Worm (Caenorhabditis elegans) whole organism, early embryonic: ENCODE measurements around the gene sphk-1.
A peak's percentile ranks its signal among the peaks of the same experiment; 100 is the strongest.

ENCODE experiments used
- B0310.2 ChIP-seq: sonication (generic microtip); optimal IDR thresholded peaks from 2 replicates; lab custom pipeline; 2016; ENCODE audit warnings: mild to moderate bottlenecking, missing genetic modification characterization, missing compliant biosample characterization
- F13C5.2 ChIP-seq: sonication (generic microtip); optimal IDR thresholded peaks from 2 replicates; lab custom pipeline; 2017; ENCODE audit warnings: mild to moderate bottlenecking, missing genetic modification characterization, inconsistent platforms, missing compliant biosample characterization
- aly-1 ChIP-seq: sonication (generic microtip); optimal IDR thresholded peaks from 2 replicates; lab custom pipeline; 2016; ENCODE audit warnings: missing genetic modification characterization, missing compliant biosample characterization
- ama-1 ChIP-seq: fragments of 150-350 bp; optimal IDR thresholded peaks from 2 replicates; lab custom pipeline; 2014
- ceh-13 ChIP-seq: fragments of 200-800 bp; sonication (Bioruptor generic); optimal IDR thresholded peaks from 2 replicates; lab custom pipeline; 2018; ENCODE audit warnings: mild to moderate bottlenecking, missing genetic modification characterization, missing compliant biosample characterization
- ceh-36 ChIP-seq: sonication (generic microtip); optimal IDR thresholded peaks from 2 replicates; lab custom pipeline; 2016; ENCODE audit warnings: missing genetic modification characterization, inconsistent platforms, missing compliant biosample characterization
- ets-7 ChIP-seq: sonication (generic microtip); optimal IDR thresholded peaks from 2 replicates; lab custom pipeline; 2016; ENCODE audit warnings: missing genotype, missing genetic modification characterization, missing compliant biosample characterization
- flt-1 ChIP-seq: fragments of 200-800 bp; sonication (Bioruptor generic); IDR thresholded peaks from 2 replicates; pipeline ENCODE4 v1.3.6; 2022; ENCODE audit warnings: missing genetic modification characterization, missing compliant biosample characterization
- hmbx-1 ChIP-seq: sonication (generic microtip); optimal IDR thresholded peaks from 2 replicates; lab custom pipeline; 2016; ENCODE audit warnings: mild to moderate bottlenecking, missing genetic modification characterization, missing compliant biosample characterization
- hmg-4 ChIP-seq: fragments of 200-800 bp; sonication (Bioruptor generic); optimal IDR thresholded peaks from 2 replicates; lab custom pipeline; 2018; ENCODE audit warnings: mild to moderate bottlenecking, missing genetic modification characterization, missing compliant biosample characterization
- hnd-1 ChIP-seq: sonication (generic microtip); optimal IDR thresholded peaks from 2 replicates; lab custom pipeline; 2016; ENCODE audit warnings: missing genetic modification characterization, missing compliant biosample characterization
- pes-1 ChIP-seq: fragments of 200-800 bp; sonication (Bioruptor generic); IDR thresholded peaks from 2 replicates; pipeline ENCODE4 v1.3.6; 2022; ENCODE audit warnings: missing genetic modification reagents, missing genetic modification characterization, missing compliant biosample characterization
- scrt-1 ChIP-seq: fragments of 200-800 bp; sonication (Bioruptor generic); IDR thresholded peaks from 2 replicates; pipeline ENCODE4 v1.3.6; 2022; ENCODE audit warnings: missing genetic modification characterization, missing compliant biosample characterization
- sea-1 ChIP-seq: fragments of 200-800 bp; sonication (Bioruptor generic); conservative IDR thresholded peaks from 2 replicates; pipeline ENCODE4 v1.3.6; 2022; ENCODE audit warnings: missing genetic modification characterization, missing compliant biosample characterization
- tbx-11 ChIP-seq: fragments of 200-800 bp; sonication (Bioruptor generic); IDR thresholded peaks from 2 replicates; pipeline ENCODE4 v1.3.6; 2022; ENCODE audit warnings: missing genetic modification characterization, missing compliant biosample characterization
- tbx-37 ChIP-seq: fragments of 200-800 bp; sonication (Bioruptor generic); conservative IDR thresholded peaks from 2 replicates; pipeline ENCODE4 v1.3.6; 2022; ENCODE audit warnings: missing genetic modification reagents, missing genetic modification characterization, missing compliant biosample characterization
- tra-4 ChIP-seq: sonication (generic microtip); optimal IDR thresholded peaks from 2 replicates; lab custom pipeline; 2017; ENCODE audit warnings: missing genetic modification characterization, missing compliant biosample characterization

Gene sphk-1

ce11 chrII:8746298-8746775 is 44.9 kb upstream of the sphk-1 start:
- TF ChIP-seq ceh-36 (no peak), aly-1 (tag; lab: Kevin White, UChicago) (no peak), pes-1 (GFP tag; lab: Robert Waterston, UW) (no peak), B0310.2 (tag; lab: Kevin White, UChicago) (no peak), hmbx-1 (tag; lab: Kevin White, UChicago) (no peak), hnd-1 (tag; lab: Kevin White, UChicago) (no peak), flt-1 (GFP tag; lab: Robert Waterston, UW) (no peak), tbx-37 (GFP tag; lab: Robert Waterston, UW) (no peak), scrt-1 (GFP tag; lab: Robert Waterston, UW) (no peak), hmg-4 (no peak), ets-7 (tag; lab: Kevin White, UChicago) (no peak), F13C5.2 (no peak)

- TF ChIP-seq hmbx-1 (tag; lab: Kevin White, UChicago) (no peak), B0310.2 (tag; lab: Kevin White, UChicago) (no peak), pes-1 (GFP tag; lab: Robert Waterston, UW) (no peak), tbx-11 (GFP tag; lab: Robert Waterston, UW) (no peak), ama-1 (no peak), flt-1 (GFP tag; lab: Robert Waterston, UW) (no peak), hnd-1 (tag; lab: Kevin White, UChicago) (no peak), aly-1 (tag; lab: Kevin White, UChicago) (no peak), F13C5.2 (no peak), hmg-4 (no peak), ets-7 (tag; lab: Kevin White, UChicago) (no peak), scrt-1 (GFP tag; lab: Robert Waterston, UW) (no peak), ceh-36 (no peak), ceh-13 (no peak), tra-4 (no peak), sea-1 (no peak)
Measured at ce11 chrII:8745449-8746297, 44.2 kb upstream of the sphk-1 start.

DNA sequence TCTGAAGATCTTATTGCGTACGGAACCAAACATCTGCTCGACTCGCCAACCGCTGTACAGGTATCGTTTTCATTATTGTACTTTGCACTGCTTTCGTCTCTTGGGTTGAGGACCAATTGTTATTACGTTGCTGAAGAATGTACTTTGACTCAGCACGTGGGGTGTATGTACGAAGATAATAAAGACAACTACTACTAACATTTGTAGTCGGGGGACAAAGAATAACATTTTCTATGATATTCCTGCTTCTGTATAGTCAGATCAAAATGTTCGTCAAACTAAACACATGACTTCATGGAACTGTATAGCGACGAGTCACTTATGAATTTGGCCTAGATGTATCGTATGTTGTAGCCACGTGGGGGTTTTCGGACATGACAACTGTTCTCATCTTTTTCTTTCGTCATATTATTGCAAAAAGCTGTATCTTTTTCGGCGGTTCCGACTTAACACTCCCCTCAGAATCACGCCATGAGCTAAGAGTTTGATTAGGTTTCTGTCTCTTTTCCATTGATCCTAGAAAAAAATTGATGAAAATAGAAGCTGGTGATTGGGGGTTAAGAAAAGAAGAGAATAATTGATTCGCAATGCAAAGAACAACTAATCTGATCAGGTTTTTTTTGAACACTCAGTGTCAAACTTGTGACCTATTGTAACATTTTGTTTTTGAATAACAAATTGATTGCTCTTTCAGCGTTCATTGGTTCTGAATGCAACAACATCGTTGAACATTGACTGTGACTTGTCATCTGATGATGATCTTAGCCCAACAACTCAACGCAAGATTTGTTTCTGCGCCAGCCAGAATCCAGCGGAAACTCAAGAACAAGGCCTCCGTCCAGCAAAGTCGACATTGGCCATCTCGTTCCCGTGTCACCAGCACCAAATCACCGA is 43.3 kb upstream of the sphk-1 start:
- no peak for TF ChIP-seq ceh-13
- TF ChIP-seq tbx-11 (GFP tag; lab: Robert Waterston, UW), result no peak
- no peak for TF ChIP-seq tra-4
- TF ChIP-seq hmg-4, result no peak
- TF ChIP-seq ceh-36, result no peak
- no peak for TF ChIP-seq tbx-37 (GFP tag; lab: Robert Waterston, UW)
- no peak for TF ChIP-seq hmbx-1 (tag; lab: Kevin White, UChicago)
- TF ChIP-seq sea-1, result no peak
- TF ChIP-seq aly-1 (tag; lab: Kevin White, UChicago), result no peak
- TF ChIP-seq ets-7 (tag; lab: Kevin White, UChicago), result no peak
- TF ChIP-seq B0310.2 (tag; lab: Kevin White, UChicago), result no peak

ce11 chrII:8743379-8744173 is 42.1 kb upstream of the sphk-1 start, which contains the start of gene mak-1:
Gene mak-1, plus strand, starts transcription at chrII:8744071.
- peak; percentile 6 for TF ChIP-seq hmg-4
- no peak for TF ChIP-seq hnd-1 (tag; lab: Kevin White, UChicago)
- TF ChIP-seq aly-1 (tag; lab: Kevin White, UChicago), result no peak
- TF ChIP-seq ceh-36, result no peak
- TF ChIP-seq tra-4, result no peak
- TF ChIP-seq F13C5.2, result no peak
- TF ChIP-seq tbx-37 (GFP tag; lab: Robert Waterston, UW), result no peak

DNA sequence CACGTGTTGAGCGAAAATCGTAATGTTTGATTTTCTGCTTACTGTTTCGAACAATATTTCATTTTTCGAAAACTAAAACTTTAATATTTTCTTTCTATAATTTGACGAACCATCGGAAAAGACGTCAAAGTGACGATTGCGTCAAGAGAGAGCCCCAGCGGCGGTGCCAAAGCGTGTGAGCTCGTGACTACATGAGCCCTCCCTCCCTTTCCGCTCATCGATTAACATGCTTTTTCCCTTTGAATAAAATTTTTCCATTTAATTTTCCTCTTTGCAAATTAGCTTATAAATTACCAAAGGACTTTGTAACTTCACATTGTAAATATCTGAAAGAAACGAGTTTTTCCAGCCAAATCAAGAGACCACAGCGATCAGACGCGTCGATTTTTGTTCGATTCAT is 41.5 kb upstream of the sphk-1 start:
- TF ChIP-seq hnd-1 (tag; lab: Kevin White, UChicago) (no peak), tbx-11 (GFP tag; lab: Robert Waterston, UW) (no peak), B0310.2 (tag; lab: Kevin White, UChicago) (no peak), sea-1 (no peak), ceh-36 (no peak), flt-1 (GFP tag; lab: Robert Waterston, UW) (no peak), ets-7 (tag; lab: Kevin White, UChicago) (no peak), tbx-37 (GFP tag; lab: Robert Waterston, UW) (no peak), hmbx-1 (tag; lab: Kevin White, UChicago) (no peak), hmg-4 (no peak), tra-4 (no peak), F13C5.2 (no peak)

DNA sequence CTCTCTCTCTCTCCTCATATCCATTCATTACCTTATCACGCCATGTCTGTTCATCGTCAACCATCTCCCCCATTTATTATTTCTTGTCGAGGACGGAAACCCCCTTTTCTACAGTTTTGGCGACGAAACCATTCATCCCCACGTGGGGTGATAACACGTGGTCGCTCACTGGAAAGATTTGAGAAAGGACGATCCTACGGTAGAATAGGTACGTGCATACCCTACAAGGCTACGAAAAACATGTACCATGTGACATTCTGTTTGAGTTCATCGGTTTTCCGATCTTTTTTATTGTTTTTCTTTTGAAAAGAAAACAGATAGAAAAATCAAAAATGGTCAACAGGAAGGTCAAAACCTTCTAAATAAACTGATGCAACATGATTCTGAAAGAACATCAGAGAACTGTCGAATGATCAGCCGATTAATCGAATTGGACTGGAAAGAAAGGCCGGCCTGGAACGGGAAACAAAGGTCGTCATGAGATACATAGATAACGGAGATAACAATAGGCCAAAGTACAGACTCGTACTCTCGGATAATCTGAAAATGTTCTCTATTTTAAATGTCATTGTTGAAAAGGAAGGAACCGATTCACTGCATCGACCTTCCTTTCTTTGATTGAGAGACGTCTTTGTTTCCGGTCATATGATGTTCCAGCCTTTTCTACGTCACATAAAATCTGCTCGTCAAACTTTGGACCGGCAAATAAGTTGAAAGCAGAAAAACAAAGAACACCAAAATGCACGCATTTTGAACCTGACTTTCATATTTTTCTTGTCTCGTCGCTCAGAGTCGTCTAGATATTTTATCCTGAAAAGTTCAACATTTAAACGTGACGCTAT is 40.8 kb upstream of the sphk-1 start:
- TF ChIP-seq ets-7 (tag; lab: Kevin White, UChicago), result no peak
- TF ChIP-seq tbx-11 (GFP tag; lab: Robert Waterston, UW), result no peak
- no peak for TF ChIP-seq hmbx-1 (tag; lab: Kevin White, UChicago)
- no peak for TF ChIP-seq scrt-1 (GFP tag; lab: Robert Waterston, UW)
- TF ChIP-seq hnd-1 (tag; lab: Kevin White, UChicago), result no peak
- TF ChIP-seq pes-1 (GFP tag; lab: Robert Waterston, UW), result no peak
- no peak for TF ChIP-seq ama-1
- no peak for TF ChIP-seq F13C5.2
- TF ChIP-seq hmg-4, result no peak
- TF ChIP-seq tra-4, result no peak
- no peak for TF ChIP-seq ceh-36
- TF ChIP-seq ceh-13, result no peak
- no peak for TF ChIP-seq B0310.2 (tag; lab: Kevin White, UChicago)
- no peak for TF ChIP-seq aly-1 (tag; lab: Kevin White, UChicago)
- no peak for TF ChIP-seq sea-1
